Fruit fly (Drosophila melanogaster) whole organism: Measurements from ENCODE around the gene CG1074.

Source experiments
- CG8478 ChIP-seq: fragments of >200 bp; optimal IDR thresholded peaks from 2 replicates; lab custom pipeline; 2018; ENCODE audit warnings: inconsistent platforms
- pan ChIP-seq: fragments of >200 bp; optimal IDR thresholded peaks from 2 replicates; lab custom pipeline; 2017
- psq ChIP-seq: fragments of >200 bp; optimal IDR thresholded peaks from 2 replicates; lab custom pipeline; 2017
- usp ChIP-seq: fragments of >200 bp; optimal IDR thresholded peaks from 2 replicates; lab custom pipeline; 2017; ENCODE audit warnings: missing biosample characterization, missing genetic modification characterization, mixed read lengths

DNA sequence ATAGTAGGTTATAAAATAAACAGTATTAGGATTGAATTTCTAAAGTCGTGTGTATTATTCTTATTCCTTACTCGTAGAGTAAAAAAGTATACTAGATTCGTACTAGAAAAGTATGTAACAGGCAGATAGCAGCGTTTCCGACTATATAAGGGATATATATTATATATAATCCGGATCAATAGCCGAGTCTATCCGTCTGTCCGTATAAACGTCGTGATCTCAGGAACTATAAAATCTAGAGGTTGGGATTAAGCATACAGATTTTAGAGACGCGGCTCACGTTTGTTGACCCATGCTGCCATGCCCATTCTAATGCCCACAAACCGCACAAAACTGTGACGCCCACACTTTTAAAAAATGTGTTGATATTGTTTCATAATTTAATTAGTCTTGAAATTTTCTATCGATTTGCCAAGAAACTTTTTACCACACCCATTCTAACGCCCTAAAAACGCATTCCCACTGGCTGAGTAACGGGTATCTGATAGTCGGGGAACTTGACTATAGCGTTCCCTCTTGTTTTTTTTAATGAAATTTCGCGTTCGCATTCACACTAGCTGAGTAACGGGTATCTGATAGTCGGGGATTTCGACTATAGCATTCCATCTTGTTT, 31.7 kb upstream of the CG1074 start, which contains the start of gene CG9853:
- TF ChIP-seq psq (lab: Kevin White, UChicago) = no peak
- TF ChIP-seq pan (lab: Kevin White, UChicago) = no peak
- no peak for TF ChIP-seq CG8478 (lab: Kevin White, UChicago)
- TF ChIP-seq usp (GFP tag; lab: Kevin White, UChicago) = no peak
